Fruit fly (Drosophila melanogaster) whole organism, embryonic: ENCODE data around the gene Bet5.

ENCODE experiments used
- CG10321 ChIP-seq: fragments of 200-800 bp; sonication (Bioruptor generic); IDR thresholded peaks from 2 replicates; pipeline ENCODE4 v1.3.6; 2022; ENCODE audit warnings: missing biosample characterization, missing genetic modification characterization
- CG11247 ChIP-seq: fragments of 200-800 bp; sonication (Bioruptor generic); IDR thresholded peaks from 2 replicates; pipeline ENCODE4 v1.3.6; 2022; ENCODE audit warnings: missing biosample characterization, missing genetic modification characterization
- CG12071 ChIP-seq: fragments of 200-800 bp; sonication (Bioruptor generic); optimal IDR thresholded peaks from 3 replicates; lab custom pipeline; 2018; ENCODE audit warnings: missing biosample characterization, mild to moderate bottlenecking, missing genetic modification characterization
- CG12769 ChIP-seq: fragments of 200-800 bp; sonication (Bioruptor generic); optimal IDR thresholded peaks from 2 replicates; lab custom pipeline; 2019; ENCODE audit warnings: missing biosample characterization, mild to moderate bottlenecking, missing genetic modification characterization, moderate library complexity
- CG13775 ChIP-seq: fragments of 200-800 bp; sonication (Bioruptor generic); optimal IDR thresholded peaks from 3 replicates; lab custom pipeline; 2017; ENCODE audit warnings: missing biosample characterization, mild to moderate bottlenecking, missing genetic modification characterization
- CG14667 ChIP-seq: fragments of 200-800 bp; sonication (Bioruptor generic); IDR thresholded peaks from 2 replicates; pipeline ENCODE4 v1.3.6; 2022; ENCODE audit warnings: missing biosample characterization, missing genetic modification characterization
- CG15073 ChIP-seq: fragments of 200-800 bp; sonication (Bioruptor generic); optimal IDR thresholded peaks from 2 replicates; lab custom pipeline; 2016; ENCODE audit warnings: missing biosample characterization, missing genetic modification characterization
- CG16813 ChIP-seq: fragments of 200-800 bp; sonication (Bioruptor generic); IDR thresholded peaks from 3 replicates; pipeline ENCODE4 v1.3.6; 2022; ENCODE audit warnings: missing biosample characterization, missing genetic modification characterization; ENCODE audit not compliant: partially characterized antibody
- CG17361 ChIP-seq: fragments of 200-800 bp; sonication (Bioruptor generic); IDR thresholded peaks from 3 replicates; pipeline ENCODE4 v1.3.6; 2022; ENCODE audit warnings: missing biosample characterization, missing genetic modification characterization
- CG18599 ChIP-seq: fragments of 200-800 bp; sonication (Bioruptor generic); optimal IDR thresholded peaks from 3 replicates; lab custom pipeline; 2017; ENCODE audit warnings: missing biosample characterization, missing genetic modification characterization, mild to moderate bottlenecking, moderate library complexity, missing genetic modification reagents
- CG31365 ChIP-seq: fragments of 200-800 bp; sonication (Bioruptor generic); optimal IDR thresholded peaks from 2 replicates; lab custom pipeline; 2018; ENCODE audit warnings: missing biosample characterization, mild to moderate bottlenecking, missing genetic modification characterization
- CG32532 ChIP-seq: fragments of 200-800 bp; sonication (Bioruptor generic); IDR thresholded peaks from 2 replicates; pipeline ENCODE4 v1.3.6; 2022; ENCODE audit warnings: missing biosample characterization, missing genetic modification characterization
- CG3726 ChIP-seq: fragments of 200-800 bp; sonication (Bioruptor generic); IDR thresholded peaks from 3 replicates; pipeline ENCODE4, ENCODE4 v1.3.6; 2022; ENCODE audit warnings: missing biosample characterization, missing genetic modification characterization
- CG6654 ChIP-seq: fragments of 200-800 bp; sonication (Bioruptor generic); optimal IDR thresholded peaks from 2 replicates; lab custom pipeline; 2017; ENCODE audit warnings: missing biosample characterization, mild to moderate bottlenecking, missing genetic modification characterization
- CG6791 ChIP-seq: fragments of 200-800 bp; sonication (Bioruptor generic); IDR thresholded peaks from 3 replicates; pipeline ENCODE4 v1.3.6; 2022; ENCODE audit warnings: missing biosample characterization, missing genetic modification characterization; ENCODE audit not compliant: partially characterized antibody
- CG7786 ChIP-seq: fragments of 200-800 bp; sonication (Bioruptor generic); optimal IDR thresholded peaks from 2 replicates; lab custom pipeline; 2016; ENCODE audit warnings: missing biosample characterization, missing genetic modification characterization
- CG9876 ChIP-seq: fragments of 200-800 bp; sonication (Bioruptor generic); optimal IDR thresholded peaks from 2 replicates; lab custom pipeline; 2016; ENCODE audit warnings: missing biosample characterization, missing genetic modification characterization
- Camta ChIP-seq: fragments of 200-800 bp; sonication (Bioruptor generic); optimal IDR thresholded peaks from 2 replicates; lab custom pipeline; 2016; ENCODE audit warnings: missing biosample characterization, missing genetic modification characterization
- Dip3 ChIP-seq: fragments of 200-800 bp; sonication (Bioruptor generic); optimal IDR thresholded peaks from 3 replicates; lab custom pipeline; 2016; ENCODE audit warnings: missing biosample characterization, missing genetic modification characterization
- Hand ChIP-seq: fragments of 200-800 bp; sonication (Bioruptor generic); optimal IDR thresholded peaks from 2 replicates; lab custom pipeline; 2017; ENCODE audit warnings: mild to moderate bottlenecking, missing biosample characterization, missing genetic modification reagents, missing genetic modification characterization
- HmgZ ChIP-seq: fragments of 200-800 bp; sonication (Bioruptor generic); optimal IDR thresholded peaks from 2 replicates; lab custom pipeline; 2018; ENCODE audit warnings: missing biosample characterization, mild to moderate bottlenecking, missing genetic modification characterization
- MTF-1 ChIP-seq: fragments of 200-800 bp; sonication (Bioruptor generic); optimal IDR thresholded peaks from 2 replicates; lab custom pipeline; 2018; ENCODE audit warnings: missing biosample characterization, mild to moderate bottlenecking, missing genetic modification characterization, borderline replicate concordance
- Nf-YC ChIP-seq: fragments of 200-800 bp; optimal IDR thresholded peaks from 3 replicates; lab custom pipeline; 2019; ENCODE audit warnings: missing biosample characterization, mild to moderate bottlenecking, missing genetic modification characterization, moderate library complexity
- NfI ChIP-seq: fragments of 200-800 bp; sonication (Bioruptor generic); optimal IDR thresholded peaks from 3 replicates; lab custom pipeline; 2018; ENCODE audit warnings: missing biosample characterization, mild to moderate bottlenecking, missing genetic modification characterization, moderate library complexity
- Oli ChIP-seq: fragments of 200-800 bp; sonication (Bioruptor generic); optimal IDR thresholded peaks from 2 replicates; lab custom pipeline; 2018; ENCODE audit warnings: missing biosample characterization, mild to moderate bottlenecking, missing genetic modification characterization, moderate library complexity
- Opbp ChIP-seq: fragments of 200-800 bp; sonication (Bioruptor generic); IDR thresholded peaks from 3 replicates; pipeline ENCODE4 v1.3.6; 2022; ENCODE audit warnings: missing biosample characterization, missing genetic modification characterization; ENCODE audit not compliant: partially characterized antibody
- Optix ChIP-seq: fragments of 200-800 bp; sonication (Bioruptor generic); IDR thresholded peaks from 3 replicates; pipeline ENCODE4 v1.3.6; 2022; ENCODE audit warnings: missing biosample characterization, missing genetic modification characterization
- Poxn ChIP-seq: fragments of 200-800 bp; sonication (Bioruptor generic); IDR thresholded peaks from 2 replicates; pipeline ENCODE4 v1.3.6; 2022; ENCODE audit warnings: missing biosample characterization, missing genetic modification characterization
- ab ChIP-seq: fragments of 200-800 bp; sonication (Bioruptor generic); optimal IDR thresholded peaks from 2 replicates; lab custom pipeline; 2016; ENCODE audit warnings: missing biosample characterization, missing genetic modification characterization
- abd-A ChIP-seq: fragments of 200-800 bp; sonication (Bioruptor generic); optimal IDR thresholded peaks from 3 replicates; lab custom pipeline; 2019; ENCODE audit warnings: missing biosample characterization, mild to moderate bottlenecking, missing genetic modification characterization, moderate library complexity
- ash1 ChIP-seq: fragments of 200-800 bp; sonication (Bioruptor generic); optimal IDR thresholded peaks from 2 replicates; lab custom pipeline; 2018; ENCODE audit warnings: missing biosample characterization, mild to moderate bottlenecking, missing genetic modification characterization
- dimm ChIP-seq: fragments of 200-800 bp; sonication (Bioruptor generic); IDR thresholded peaks from 2 replicates; pipeline ENCODE4 v1.3.6; 2022; ENCODE audit warnings: missing biosample characterization, missing genetic modification characterization
- disco-r ChIP-seq: fragments of 200-800 bp; sonication (Bioruptor generic); optimal IDR thresholded peaks from 2 replicates; lab custom pipeline; 2016; ENCODE audit warnings: missing biosample characterization, missing genetic modification characterization
- fd64A ChIP-seq: fragments of 200-800 bp; sonication (Bioruptor generic); optimal IDR thresholded peaks from 3 replicates; lab custom pipeline; 2018; ENCODE audit warnings: missing biosample characterization, mild to moderate bottlenecking, missing genetic modification characterization
- ftz-f1 ChIP-seq: fragments of 200-800 bp; sonication (Bioruptor generic); optimal IDR thresholded peaks from 2 replicates; lab custom pipeline; 2016; ENCODE audit warnings: missing biosample characterization, missing genetic modification characterization
- gce ChIP-seq: fragments of 200-800 bp; sonication (Bioruptor generic); IDR thresholded peaks from 3 replicates; pipeline ENCODE4 v1.3.6; 2022; ENCODE audit warnings: missing biosample characterization, missing genetic modification characterization
- ind ChIP-seq: fragments of 200-800 bp; sonication (Bioruptor generic); optimal IDR thresholded peaks from 3 replicates; lab custom pipeline; 2016; ENCODE audit warnings: missing biosample characterization, missing genetic modification characterization
- lola ChIP-seq, 3 experiments: fragments of >200 bp in 2 of 3; fragments of 200-800 bp in 1 of 3; sonication (Bioruptor generic) in 1 of 3; optimal IDR thresholded peaks; 2 replicates each; lab custom pipeline; 2017 to 2019; ENCODE audit warnings: missing biosample characterization in 3 of 3, missing genetic modification characterization in 3 of 3, mild to moderate bottlenecking in 1 of 3, moderate library complexity in 1 of 3
- mam ChIP-seq: fragments of 200-800 bp; sonication (Bioruptor generic); optimal IDR thresholded peaks from 3 replicates; lab custom pipeline; 2016; ENCODE audit warnings: missing biosample characterization, missing genetic modification characterization
- onecut ChIP-seq: fragments of 200-800 bp; sonication (Bioruptor generic); IDR thresholded peaks from 2 replicates; pipeline ENCODE4 v1.3.6; 2022; ENCODE audit warnings: missing biosample characterization, missing genetic modification characterization
- otp ChIP-seq: fragments of 200-800 bp; sonication (Bioruptor generic); IDR thresholded peaks from 3 replicates; pipeline ENCODE4, ENCODE4 v1.3.6; 2022; ENCODE audit warnings: missing biosample characterization, missing genetic modification characterization
- pan ChIP-seq, 4 experiments: fragments of >200 bp in 3 of 4; fragments of 200-800 bp in 1 of 4; sonication (Bioruptor generic) in 1 of 4; optimal IDR thresholded peaks in 3 of 4; IDR thresholded peaks in 1 of 4; 2 replicates each; pipeline versions ENCODE4 v1.3.6 to Lab custom; 2017 to 2022; ENCODE audit warnings: missing biosample characterization in 2 of 4, missing genetic modification characterization in 2 of 4, mixed read lengths in 1 of 4
- sr ChIP-seq: fragments of 200-800 bp; sonication (Bioruptor generic); IDR thresholded peaks from 3 replicates; pipeline ENCODE4 v1.3.6; 2022; ENCODE audit warnings: missing biosample characterization, missing genetic modification characterization
- tna ChIP-seq: fragments of 200-800 bp; sonication (Bioruptor generic); IDR thresholded peaks from 2 replicates; pipeline ENCODE4 v1.3.6; 2022; ENCODE audit warnings: missing biosample characterization, missing genetic modification characterization; ENCODE audit not compliant: partially characterized antibody
- z ChIP-seq: fragments of 200-800 bp; sonication (Bioruptor generic); IDR thresholded peaks from 3 replicates; pipeline ENCODE4 v1.3.6; 2022; ENCODE audit warnings: missing biosample characterization, missing genetic modification characterization
- zen2 ChIP-seq: fragments of 200-800 bp; sonication (Bioruptor generic); IDR thresholded peaks from 3 replicates; pipeline ENCODE4 v1.3.6; 2022; ENCODE audit warnings: missing biosample characterization, missing genetic modification characterization; ENCODE audit not compliant: partially characterized antibody
- zfh1 ChIP-seq: fragments of 200-800 bp; sonication (Bioruptor generic); IDR thresholded peaks from 3 replicates; pipeline ENCODE4 v1.3.6; 2022; ENCODE audit warnings: missing biosample characterization, missing genetic modification characterization

Bet5 gene

DNA sequence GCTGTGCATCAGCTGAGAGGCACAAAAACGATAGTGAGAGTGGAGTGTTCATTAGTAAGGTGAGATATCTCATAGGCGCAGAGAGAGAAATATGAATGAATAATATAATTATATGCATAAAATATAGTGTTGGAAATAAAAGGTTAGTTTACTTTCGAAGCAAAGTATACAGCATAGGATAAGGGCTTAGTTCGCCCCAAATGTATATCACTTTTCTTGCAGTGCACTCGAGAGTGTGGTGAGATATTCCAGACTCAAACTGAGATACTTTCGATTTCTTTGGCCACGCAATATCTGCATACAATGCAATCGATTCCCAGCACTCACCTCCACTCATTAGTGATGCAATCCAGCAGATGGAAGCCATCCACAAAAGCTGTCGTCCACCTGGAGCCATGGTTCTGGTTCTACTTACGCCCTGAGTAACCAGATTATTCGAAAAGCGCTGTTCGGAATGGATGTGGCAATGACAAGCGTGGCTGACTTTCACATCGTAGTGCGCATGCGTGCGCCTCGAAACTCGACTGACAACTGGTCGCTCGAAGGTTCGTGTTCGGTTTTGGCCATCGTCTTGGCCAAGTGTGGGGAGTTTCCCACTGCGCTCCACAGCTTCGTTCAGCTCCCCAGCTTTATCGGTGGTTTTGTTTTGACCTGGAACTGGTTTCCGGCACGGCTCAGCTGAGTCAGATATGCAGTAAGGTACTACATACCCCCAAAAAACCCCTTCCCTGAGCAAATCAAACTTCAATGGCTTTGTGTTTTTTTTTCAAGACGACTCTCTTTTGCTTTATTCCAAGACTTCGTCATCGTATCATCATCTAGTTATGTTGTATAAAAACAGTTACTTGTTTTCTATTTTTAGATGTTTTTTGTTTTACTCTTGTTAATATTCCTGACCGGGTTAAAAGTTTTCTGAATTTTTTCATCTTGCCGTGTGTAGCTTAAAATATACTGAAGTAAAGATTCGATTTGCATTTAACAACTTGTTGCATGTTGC is 9.1 kb upstream of the Bet5 start, which contains the start of gene Rsod (continued):
- TF ChIP-seq dimm (GFP tag; lab: Robert Waterston, UW) (peak; percentile 50), z (peak; percentile 61; the same call in 2 of the 3 replicates), disco-r (GFP tag; lab: Kevin White, UChicago) (no peak), Hand (GFP tag; lab: Kevin White, UChicago) (no peak), Dip3 (GFP tag; lab: Kevin White, UChicago) (no peak), HmgZ (no peak), ftz-f1 (GFP tag; lab: Kevin White, UChicago) (peak; percentile 37), ind (GFP tag; lab: Kevin White, UChicago) (peak; percentile 31), CG12071 (GFP tag; lab: Kevin White, UChicago) (peak; percentile 19), MTF-1 (GFP tag; lab: Kevin White, UChicago) (no peak), Opbp (no peak), CG9876 (GFP tag; lab: Kevin White, UChicago) (no peak), CG11247 (peak; percentile 44), gce (GFP tag; lab: Robert Waterston, UW) (peak; percentile 82), CG16813 (GFP tag; lab: Robert Waterston, UW) (no peak), CG18599 (GFP tag; lab: Kevin White, UChicago) (peak; percentile 20), ash1 (no peak), Poxn (GFP tag; lab: Robert Waterston, UW) (no peak), CG14667 (GFP tag; lab: Robert Waterston, UW) (peak; percentile 76), sr (GFP tag; lab: Robert Waterston, UW) (peak; percentile 14; the same call in 1 of the 3 replicates), otp (GFP tag; lab: Robert Waterston, UW) (peak; percentile 84), CG32532 (GFP tag; lab: Robert Waterston, UW) (peak; percentile 61; the same call in 1 of the 2 replicates), zen2 (GFP tag; lab: Robert Waterston, UW) (no peak), NfI (GFP tag; lab: Kevin White, UChicago) (peak; percentile 64), CG31365 (tag; lab: Kevin White, UChicago) (no peak), abd-A (tag; lab: Kevin White, UChicago) (no peak), fd64A (GFP tag; lab: Kevin White, UChicago) (peak; percentile 36), onecut (peak; percentile 66), CG12769 (tag; lab: Kevin White, UChicago) (peak; percentile 65), zfh1 (GFP tag; lab: Robert Waterston, UW) (peak; percentile 83), Optix (GFP tag; lab: Robert Waterston, UW) (peak; percentile 56), CG3726 (peak; percentile 64; the same call in 2 of the 3 replicates), lola (GFP tag; optimal IDR thresholded peaks at IDR 0.05; lab: Kevin White, UChicago) (peak in 1 of 3 experiments; percentile 43), CG6791 (GFP tag; lab: Robert Waterston, UW) (no peak), ab (GFP tag; lab: Kevin White, UChicago) (no peak), tna (no peak), CG13775 (GFP tag; lab: Kevin White, UChicago) (peak; percentile 26), pan (optimal IDR thresholded peaks at IDR 0.05; lab: Kevin White, UChicago) (no peak), pan (GFP tag; optimal IDR thresholded peaks at IDR 0.05 in 1 of 2, IDR thresholded peaks at IDR 0.05 in 1 of 2) (peak in 1 of 2 experiments; percentile 86), CG6654 (GFP tag; lab: Kevin White, UChicago) (no peak), CG7786 (GFP tag; lab: Kevin White, UChicago) (no peak), Nf-YC (tag; lab: Kevin White, UChicago) (no peak), CG15073 (GFP tag; lab: Kevin White, UChicago) (no peak), CG10321 (no peak), CG17361 (GFP tag; lab: Robert Waterston, UW) (peak; percentile 55), Oli (tag; lab: Kevin White, UChicago) (peak; percentile 56), Camta (GFP tag; lab: Kevin White, UChicago) (no peak), mam (no peak)
